Fruit fly (Drosophila melanogaster) whole organism, embryonic: ENCODE data around the gene ND-18.

Experiments
- Bdp1 ChIP-seq: fragments of 200-800 bp; sonication (Bioruptor generic); optimal IDR thresholded peaks from 3 replicates; lab custom pipeline; 2016; ENCODE audit warnings: missing biosample characterization, missing genetic modification characterization
- Blimp-1 ChIP-seq: fragments of 200-800 bp; sonication (Bioruptor generic); optimal IDR thresholded peaks from 3 replicates; lab custom pipeline; 2018; ENCODE audit warnings: missing biosample characterization, missing genetic modification characterization, mild to moderate bottlenecking, moderate library complexity, missing genetic modification reagents
- C15 ChIP-seq: fragments of 200-800 bp; sonication (Bioruptor generic); IDR thresholded peaks from 3 replicates; pipeline ENCODE4 v1.3.6; 2022; ENCODE audit warnings: missing biosample characterization, missing genetic modification characterization
- CG10462 ChIP-seq: fragments of 200-800 bp; sonication (Bioruptor generic); optimal IDR thresholded peaks from 2 replicates; lab custom pipeline; 2016; ENCODE audit warnings: missing biosample characterization, missing genetic modification characterization
- CG10959 ChIP-seq: fragments of 200-800 bp; sonication (Bioruptor generic); IDR thresholded peaks from 2 replicates; pipeline ENCODE4 v1.3.6; 2022; ENCODE audit warnings: missing biosample characterization, missing genetic modification characterization
- CG11398 ChIP-seq: fragments of 200-800 bp; sonication (Bioruptor generic); optimal IDR thresholded peaks from 2 replicates; lab custom pipeline; 2016; ENCODE audit warnings: missing biosample characterization, missing genetic modification characterization
- CG11456 ChIP-seq: fragments of 200-800 bp; sonication (Bioruptor generic); IDR thresholded peaks from 3 replicates; pipeline ENCODE4 v1.3.6; 2022; ENCODE audit warnings: missing biosample characterization, missing genetic modification characterization
- CG12299 ChIP-seq: fragments of 200-800 bp; sonication (Bioruptor generic); optimal IDR thresholded peaks from 2 replicates; lab custom pipeline; 2018; ENCODE audit warnings: missing biosample characterization, mild to moderate bottlenecking, missing genetic modification characterization
- CG12659 ChIP-seq: fragments of 200-800 bp; sonication (Bioruptor generic); optimal IDR thresholded peaks from 3 replicates; lab custom pipeline; 2017; ENCODE audit warnings: mild to moderate bottlenecking, missing biosample characterization, missing genetic modification reagents, missing genetic modification characterization
- CG13287 ChIP-seq: fragments of 200-800 bp; sonication (Bioruptor generic); IDR thresholded peaks from 2 replicates; pipeline ENCODE4 v1.3.6; 2022; ENCODE audit warnings: missing biosample characterization, missing genetic modification characterization; ENCODE audit not compliant: partially characterized antibody
- CG14667 ChIP-seq: fragments of 200-800 bp; sonication (Bioruptor generic); IDR thresholded peaks from 2 replicates; pipeline ENCODE4 v1.3.6; 2022; ENCODE audit warnings: missing biosample characterization, missing genetic modification characterization
- CG14710 ChIP-seq: fragments of 200-800 bp; sonication (Bioruptor generic); optimal IDR thresholded peaks from 3 replicates; lab custom pipeline; 2019; ENCODE audit warnings: missing biosample characterization, mild to moderate bottlenecking, missing genetic modification characterization, moderate library complexity
- CG15011 ChIP-seq: fragments of 200-800 bp; sonication (Bioruptor generic); optimal IDR thresholded peaks from 3 replicates; lab custom pipeline; 2018; ENCODE audit warnings: missing biosample characterization, mild to moderate bottlenecking, missing genetic modification characterization
- CG15073 ChIP-seq: fragments of 200-800 bp; sonication (Bioruptor generic); optimal IDR thresholded peaks from 2 replicates; lab custom pipeline; 2016; ENCODE audit warnings: missing biosample characterization, missing genetic modification characterization
- CG17328 ChIP-seq: fragments of 200-800 bp; sonication (Bioruptor generic); IDR thresholded peaks from 2 replicates; pipeline ENCODE4 v1.3.6; 2022; ENCODE audit warnings: missing biosample characterization, missing genetic modification characterization
- CG18262 ChIP-seq: fragments of 200-800 bp; optimal IDR thresholded peaks from 3 replicates; lab custom pipeline; 2019; ENCODE audit warnings: missing biosample characterization, mild to moderate bottlenecking, missing genetic modification characterization, moderate library complexity
- CG1832 ChIP-seq: fragments of 200-800 bp; sonication (Bioruptor generic); optimal IDR thresholded peaks from 2 replicates; lab custom pipeline; 2017; ENCODE audit warnings: missing biosample characterization, mild to moderate bottlenecking, missing genetic modification characterization, inconsistent platforms
- CG3065 ChIP-seq: fragments of 200-800 bp; sonication (Bioruptor generic); optimal IDR thresholded peaks from 2 replicates; lab custom pipeline; 2016; ENCODE audit warnings: missing biosample characterization, missing genetic modification characterization
- CG5180 ChIP-seq: fragments of 200-800 bp; sonication (Bioruptor generic); optimal IDR thresholded peaks from 3 replicates; lab custom pipeline; 2017; ENCODE audit warnings: missing biosample characterization, missing genetic modification characterization, mild to moderate bottlenecking, moderate library complexity, missing genetic modification reagents
- CG6683 ChIP-seq: fragments of 200-800 bp; sonication (Bioruptor generic); optimal IDR thresholded peaks from 2 replicates; lab custom pipeline; 2017; ENCODE audit warnings: missing biosample characterization, mild to moderate bottlenecking, missing genetic modification characterization, missing genetic modification reagents
- CG6813 ChIP-seq: fragments of 200-800 bp; sonication (Bioruptor generic); optimal IDR thresholded peaks from 2 replicates; lab custom pipeline; 2017; ENCODE audit warnings: missing biosample characterization, missing genetic modification characterization, mild to moderate bottlenecking, moderate library complexity, missing genetic modification reagents
- CG7271 ChIP-seq: fragments of 200-800 bp; sonication (Bioruptor generic); optimal IDR thresholded peaks from 2 replicates; lab custom pipeline; 2018; ENCODE audit warnings: missing biosample characterization, mild to moderate bottlenecking, missing genetic modification characterization, moderate library complexity
- CG7556 ChIP-seq: fragments of 200-800 bp; sonication (Bioruptor generic); optimal IDR thresholded peaks from 2 replicates; lab custom pipeline; 2017; ENCODE audit warnings: missing biosample characterization, mild to moderate bottlenecking, missing genetic modification characterization
- CG7786 ChIP-seq: fragments of 200-800 bp; sonication (Bioruptor generic); optimal IDR thresholded peaks from 2 replicates; lab custom pipeline; 2016; ENCODE audit warnings: missing biosample characterization, missing genetic modification characterization
- CG8281 ChIP-seq: fragments of 200-800 bp; sonication (Bioruptor generic); optimal IDR thresholded peaks from 2 replicates; lab custom pipeline; 2018; ENCODE audit warnings: missing biosample characterization, mild to moderate bottlenecking, missing genetic modification characterization, moderate library complexity
- CG9817 ChIP-seq: fragments of 200-800 bp; sonication (Bioruptor generic); optimal IDR thresholded peaks from 2 replicates; lab custom pipeline; 2018; ENCODE audit warnings: missing biosample characterization, mild to moderate bottlenecking, missing genetic modification characterization, moderate library complexity
- CG9876 ChIP-seq: fragments of 200-800 bp; sonication (Bioruptor generic); optimal IDR thresholded peaks from 2 replicates; lab custom pipeline; 2016; ENCODE audit warnings: missing biosample characterization, missing genetic modification characterization
- CTCF ChIP-seq: fragments of 200-800 bp; sonication (Bioruptor generic); optimal IDR thresholded peaks from 2 replicates; lab custom pipeline; 2017; ENCODE audit warnings: missing biosample characterization, mild to moderate bottlenecking, missing genetic modification characterization, moderate library complexity
- D ChIP-seq, 2 experiments: fragments of 200-800 bp in 1 of 2; fragments of >200 bp in 1 of 2; sonication (Bioruptor generic) in 1 of 2; optimal IDR thresholded peaks; 2 replicates in 1 of 2; 3 replicates in 1 of 2; lab custom pipeline; 2017; ENCODE audit warnings: mild to moderate bottlenecking in 1 of 2, missing biosample characterization in 1 of 2, missing genetic modification characterization in 1 of 2, missing genetic modification reagents in 1 of 2
- Dek ChIP-seq: fragments of 200-800 bp; sonication (Bioruptor generic); optimal IDR thresholded peaks from 3 replicates; lab custom pipeline; 2019; ENCODE audit warnings: missing biosample characterization, mild to moderate bottlenecking, missing genetic modification characterization, moderate library complexity
- Optix ChIP-seq: fragments of 200-800 bp; sonication (Bioruptor generic); IDR thresholded peaks from 3 replicates; pipeline ENCODE4 v1.3.6; 2022; ENCODE audit warnings: missing biosample characterization, missing genetic modification characterization
- Tbp ChIP-seq: fragments of >200 bp; optimal IDR thresholded peaks from 2 replicates; lab custom pipeline; 2018; ENCODE audit warnings: missing biosample characterization, missing genetic modification characterization
- Vsx1 ChIP-seq: fragments of 200-800 bp; sonication (Bioruptor generic); optimal IDR thresholded peaks from 2 replicates; lab custom pipeline; 2017; ENCODE audit warnings: missing biosample characterization, mild to moderate bottlenecking, missing genetic modification characterization, missing genetic modification reagents
- ab ChIP-seq: fragments of 200-800 bp; sonication (Bioruptor generic); optimal IDR thresholded peaks from 2 replicates; lab custom pipeline; 2016; ENCODE audit warnings: missing biosample characterization, missing genetic modification characterization
- bbx ChIP-seq: fragments of 200-800 bp; sonication (Bioruptor generic); IDR thresholded peaks from 2 replicates; pipeline ENCODE4 v1.3.6; 2022; ENCODE audit warnings: missing biosample characterization, missing genetic modification characterization; ENCODE audit not compliant: partially characterized antibody
- bsh ChIP-seq, 2 experiments: fragments of 200-800 bp; sonication (Bioruptor generic); optimal IDR thresholded peaks; 2 replicates each; lab custom pipeline; 2017 to 2018; ENCODE audit warnings: mild to moderate bottlenecking in 2 of 2, missing biosample characterization in 2 of 2, missing genetic modification characterization in 2 of 2, moderate library complexity in 1 of 2
- cad ChIP-seq: fragments of >200 bp; optimal IDR thresholded peaks from 2 replicates; lab custom pipeline; 2017; ENCODE audit warnings: missing biosample characterization, missing genetic modification characterization
- chn ChIP-seq: fragments of 200-800 bp; sonication (Bioruptor generic); optimal IDR thresholded peaks from 2 replicates; lab custom pipeline; 2016; ENCODE audit warnings: missing biosample characterization, missing genetic modification characterization
- dati ChIP-seq: fragments of 200-800 bp; sonication (Bioruptor generic); IDR thresholded peaks from 2 replicates; pipeline ENCODE4 v1.3.6; 2022; ENCODE audit warnings: missing biosample characterization, missing genetic modification characterization
- dmrt99B ChIP-seq: fragments of 200-800 bp; sonication (Bioruptor generic); optimal IDR thresholded peaks from 2 replicates; lab custom pipeline; 2018; ENCODE audit warnings: missing biosample characterization, mild to moderate bottlenecking, missing genetic modification characterization, moderate library complexity
- ewg ChIP-seq: fragments of 200-800 bp; sonication (Bioruptor generic); optimal IDR thresholded peaks from 3 replicates; lab custom pipeline; 2017; ENCODE audit warnings: mild to moderate bottlenecking, missing biosample characterization, missing genetic modification reagents, missing genetic modification characterization
- fd64A ChIP-seq: fragments of 200-800 bp; sonication (Bioruptor generic); optimal IDR thresholded peaks from 3 replicates; lab custom pipeline; 2018; ENCODE audit warnings: missing biosample characterization, mild to moderate bottlenecking, missing genetic modification characterization
- gsb-n ChIP-seq: fragments of 200-800 bp; sonication (Bioruptor generic); optimal IDR thresholded peaks from 3 replicates; lab custom pipeline; 2018; ENCODE audit warnings: missing biosample characterization, mild to moderate bottlenecking, missing genetic modification characterization
- ham ChIP-seq: fragments of 200-800 bp; sonication (Bioruptor generic); IDR thresholded peaks from 2 replicates; pipeline ENCODE4 v1.3.6; 2022; ENCODE audit warnings: missing biosample characterization, missing genetic modification characterization
- lmd ChIP-seq: fragments of 200-800 bp; sonication (Bioruptor generic); IDR thresholded peaks from 2 replicates; pipeline ENCODE4 v1.3.6; 2022; ENCODE audit warnings: missing biosample characterization, missing genetic modification characterization
- odd ChIP-seq: fragments of 200-800 bp; sonication (Bioruptor generic); optimal IDR thresholded peaks from 2 replicates; lab custom pipeline; 2017; ENCODE audit warnings: missing biosample characterization, mild to moderate bottlenecking, missing genetic modification characterization
- sim ChIP-seq: fragments of 200-800 bp; sonication (Bioruptor generic); IDR thresholded peaks from 2 replicates; pipeline ENCODE4 v1.3.6; 2022; ENCODE audit warnings: missing biosample characterization, missing genetic modification characterization
- vnd ChIP-seq: fragments of 200-800 bp; sonication (Bioruptor generic); IDR thresholded peaks from 3 replicates; pipeline ENCODE4 v1.3.6; 2022; ENCODE audit warnings: missing biosample characterization, missing genetic modification characterization; ENCODE audit not compliant: partially characterized antibody
- vvl ChIP-seq: fragments of 200-800 bp; sonication (Bioruptor generic); IDR thresholded peaks from 2 replicates; pipeline ENCODE4 v1.3.6; 2022; ENCODE audit warnings: missing biosample characterization, missing genetic modification characterization
- wdn ChIP-seq: fragments of 200-800 bp; sonication (Bioruptor generic); IDR thresholded peaks from 2 replicates; pipeline ENCODE4 v1.3.6; 2022; ENCODE audit warnings: missing biosample characterization, missing genetic modification characterization
- zen ChIP-seq: fragments of 200-800 bp; sonication (Bioruptor generic); optimal IDR thresholded peaks from 3 replicates; lab custom pipeline; 2018; ENCODE audit warnings: missing biosample characterization, mild to moderate bottlenecking, missing genetic modification characterization, moderate library complexity

The ND-18 gene

dm6 chrX:19496808-19497259, 4.6 kb downstream of the ND-18 start (continued):
- TF ChIP-seq chn (GFP tag; lab: Kevin White, UChicago), result peak; percentile 19
- TF ChIP-seq ewg (GFP tag; lab: Kevin White, UChicago), result peak; percentile 95
- TF ChIP-seq CTCF (GFP tag; lab: Kevin White, UChicago), result no peak
- no peak for TF ChIP-seq sim
- TF ChIP-seq CG9876 (GFP tag; lab: Kevin White, UChicago), result no peak
- TF ChIP-seq vnd, result 0 out of 3 replicates have a peak, but pooled peaks have one; percentile 37
- no peak for TF ChIP-seq CG17328 (GFP tag; lab: Robert Waterston, UW)
- no peak for TF ChIP-seq lmd (GFP tag; lab: Robert Waterston, UW)
- TF ChIP-seq CG13287 (GFP tag; lab: Robert Waterston, UW), result peak; percentile 86
- no peak for TF ChIP-seq dmrt99B
- TF ChIP-seq CG8281 (tag; lab: Kevin White, UChicago), result no peak
- no peak for TF ChIP-seq zen (tag; lab: Kevin White, UChicago)
- TF ChIP-seq cad, result no peak
- no peak for TF ChIP-seq CG10959
- no peak for TF ChIP-seq Dek (tag; lab: Kevin White, UChicago)
- no peak for TF ChIP-seq CG15073
- TF ChIP-seq CG11398 (GFP tag; lab: Kevin White, UChicago), result no peak
- no peak for TF ChIP-seq CG18262 (tag; lab: Kevin White, UChicago)
- TF ChIP-seq CG12299 (tag; lab: Kevin White, UChicago), result no peak
- TF ChIP-seq Optix (GFP tag; lab: Robert Waterston, UW), result no peak
- no peak for TF ChIP-seq Bdp1 (GFP tag; lab: Kevin White, UChicago)
- no peak for TF ChIP-seq CG15011
- no peak for TF ChIP-seq Vsx1 (GFP tag; lab: Kevin White, UChicago)
- TF ChIP-seq fd64A, result no peak
- peak in 1 of 2 experiments; percentile 4 for TF ChIP-seq bsh (GFP tag; optimal IDR thresholded peaks at IDR 0.05; lab: Kevin White, UChicago)
- TF ChIP-seq CG11456 (GFP tag; lab: Robert Waterston, UW), result peak; percentile 48; the same call in 1 of the 3 replicates
- no peak for TF ChIP-seq CG7271 (tag; lab: Kevin White, UChicago)
- no peak for TF ChIP-seq CG7556 (GFP tag; lab: Kevin White, UChicago)
- no peak for TF ChIP-seq ab (GFP tag; lab: Kevin White, UChicago)
- no peak for TF ChIP-seq gsb-n (tag; lab: Kevin White, UChicago)
- TF ChIP-seq Blimp-1, result no peak
- TF ChIP-seq CG1832 (GFP tag; lab: Kevin White, UChicago), result peak; percentile 37
- TF ChIP-seq vvl (GFP tag; lab: Robert Waterston, UW), result peak; percentile 57
- TF ChIP-seq bbx (GFP tag; lab: Robert Waterston, UW), result peak; percentile 87
- TF ChIP-seq Tbp (GFP tag; lab: Kevin White, UChicago), result no peak
- peak; percentile 11 for TF ChIP-seq CG14710 (tag; lab: Kevin White, UChicago)
- TF ChIP-seq CG6683, result no peak
- no peak for TF ChIP-seq ham
- TF ChIP-seq dati (GFP tag; lab: Robert Waterston, UW), result no peak
- TF ChIP-seq CG10462 (GFP tag; lab: Kevin White, UChicago), result no peak
- TF ChIP-seq wdn, result no peak
- peak; percentile 60 for TF ChIP-seq CG12659 (GFP tag; lab: Kevin White, UChicago)
- no peak for TF ChIP-seq C15
- TF ChIP-seq CG14667 (GFP tag; lab: Robert Waterston, UW), result no peak
- TF ChIP-seq odd (GFP tag; lab: Kevin White, UChicago), result no peak
- no peak for TF ChIP-seq CG3065 (GFP tag; lab: Kevin White, UChicago)
- no peak for TF ChIP-seq D (optimal IDR thresholded peaks at IDR 0.05; lab: Kevin White, UChicago)
- TF ChIP-seq D (GFP tag; optimal IDR thresholded peaks at IDR 0.05; lab: Kevin White, UChicago), result no peak
- peak; percentile 3 for TF ChIP-seq CG7786 (GFP tag; lab: Kevin White, UChicago)
- no peak for TF ChIP-seq CG9817 (tag; lab: Kevin White, UChicago)
- no peak for TF ChIP-seq CG6813
- no peak for TF ChIP-seq CG5180 (GFP tag; lab: Kevin White, UChicago)
